Fruit fly (Drosophila melanogaster) whole organism, embryonic: ENCODE data around the gene Rab9D.

Source experiments
- ATbp ChIP-seq: fragments of 200-800 bp; sonication (Bioruptor generic); optimal IDR thresholded peaks from 2 replicates; lab custom pipeline; 2017; ENCODE audit warnings: missing biosample characterization, mild to moderate bottlenecking, missing genetic modification characterization, missing genetic modification reagents
- Aef1 ChIP-seq: fragments of 200-800 bp; sonication (Bioruptor generic); IDR thresholded peaks from 3 replicates; pipeline ENCODE4 v1.3.6; 2022; ENCODE audit warnings: missing biosample characterization, missing genetic modification characterization
- CG10147 ChIP-seq: fragments of 200-800 bp; sonication (Bioruptor generic); optimal IDR thresholded peaks from 2 replicates; lab custom pipeline; 2019; ENCODE audit warnings: missing biosample characterization, mild to moderate bottlenecking, missing genetic modification characterization, moderate library complexity
- CG10959 ChIP-seq: fragments of 200-800 bp; sonication (Bioruptor generic); IDR thresholded peaks from 2 replicates; pipeline ENCODE4 v1.3.6; 2022; ENCODE audit warnings: missing biosample characterization, missing genetic modification characterization
- CG12744 ChIP-seq: fragments of 200-800 bp; sonication (Bioruptor generic); optimal IDR thresholded peaks from 2 replicates; lab custom pipeline; 2016; ENCODE audit warnings: missing biosample characterization, missing genetic modification characterization
- CG13775 ChIP-seq: fragments of 200-800 bp; sonication (Bioruptor generic); optimal IDR thresholded peaks from 3 replicates; lab custom pipeline; 2017; ENCODE audit warnings: missing biosample characterization, mild to moderate bottlenecking, missing genetic modification characterization
- CG14710 ChIP-seq: fragments of 200-800 bp; sonication (Bioruptor generic); optimal IDR thresholded peaks from 3 replicates; lab custom pipeline; 2019; ENCODE audit warnings: missing biosample characterization, mild to moderate bottlenecking, missing genetic modification characterization, moderate library complexity
- CG17568 ChIP-seq: fragments of 200-800 bp; sonication (Bioruptor generic); optimal IDR thresholded peaks from 2 replicates; lab custom pipeline; 2018; ENCODE audit warnings: missing biosample characterization, mild to moderate bottlenecking, missing genetic modification characterization, moderate library complexity
- CG17912 ChIP-seq: fragments of 200-800 bp; sonication (Bioruptor generic); optimal IDR thresholded peaks from 2 replicates; lab custom pipeline; 2018; ENCODE audit warnings: missing biosample characterization, mild to moderate bottlenecking, missing genetic modification characterization
- CG18599 ChIP-seq: fragments of 200-800 bp; sonication (Bioruptor generic); optimal IDR thresholded peaks from 3 replicates; lab custom pipeline; 2017; ENCODE audit warnings: missing biosample characterization, missing genetic modification characterization, mild to moderate bottlenecking, moderate library complexity, missing genetic modification reagents
- CG2116 ChIP-seq: fragments of 200-800 bp; sonication (Bioruptor generic); optimal IDR thresholded peaks from 3 replicates; lab custom pipeline; 2018; ENCODE audit warnings: missing biosample characterization, mild to moderate bottlenecking, missing genetic modification characterization
- CG3163 ChIP-seq: fragments of 200-800 bp; sonication (Bioruptor generic); optimal IDR thresholded peaks from 3 replicates; lab custom pipeline; 2016; ENCODE audit warnings: missing biosample characterization, missing genetic modification characterization
- CG3281 ChIP-seq: fragments of 200-800 bp; sonication (Bioruptor generic); optimal IDR thresholded peaks from 3 replicates; lab custom pipeline; 2017; ENCODE audit warnings: missing biosample characterization, mild to moderate bottlenecking, missing genetic modification characterization
- CG3407 ChIP-seq: fragments of 200-800 bp; sonication (Bioruptor generic); optimal IDR thresholded peaks from 2 replicates; lab custom pipeline; 2018; ENCODE audit warnings: missing biosample characterization, mild to moderate bottlenecking, missing genetic modification characterization
- CG5245 ChIP-seq: fragments of 200-800 bp; sonication (Bioruptor generic); optimal IDR thresholded peaks from 3 replicates; lab custom pipeline; 2016; ENCODE audit warnings: missing biosample characterization, missing genetic modification characterization
- CG7963 ChIP-seq: fragments of 200-800 bp; sonication (Bioruptor generic); IDR thresholded peaks from 3 replicates; pipeline ENCODE4 v1.3.6; 2022; ENCODE audit warnings: missing biosample characterization, missing genetic modification characterization; ENCODE audit not compliant: partially characterized antibody
- CG8290 ChIP-seq, 3 experiments: fragments of 200-800 bp; sonication (Bioruptor generic); optimal IDR thresholded peaks; 2 replicates each; lab custom pipeline; 2016 to 2019; ENCODE audit warnings: missing biosample characterization in 3 of 3, missing genetic modification characterization in 3 of 3, mild to moderate bottlenecking in 2 of 3, moderate library complexity in 1 of 3
- CG8944 ChIP-seq: fragments of 200-800 bp; sonication (Bioruptor generic); optimal IDR thresholded peaks from 3 replicates; lab custom pipeline; 2016; ENCODE audit warnings: missing biosample characterization, missing genetic modification characterization
- CG9876 ChIP-seq: fragments of 200-800 bp; sonication (Bioruptor generic); optimal IDR thresholded peaks from 2 replicates; lab custom pipeline; 2016; ENCODE audit warnings: missing biosample characterization, missing genetic modification characterization
- CHES-1-like ChIP-seq: fragments of 200-800 bp; sonication (Bioruptor generic); optimal IDR thresholded peaks from 2 replicates; lab custom pipeline; 2016; ENCODE audit warnings: missing biosample characterization, missing genetic modification characterization
- Doc3 ChIP-seq: fragments of 200-800 bp; sonication (Bioruptor generic); IDR thresholded peaks from 3 replicates; pipeline ENCODE4 v1.3.6; 2022; ENCODE audit warnings: missing biosample characterization, missing genetic modification characterization; ENCODE audit not compliant: partially characterized antibody
- Dref ChIP-seq: fragments of 200-800 bp; sonication (Bioruptor generic); IDR thresholded peaks from 2 replicates; pipeline ENCODE4 v1.3.6; 2022; ENCODE audit warnings: missing biosample characterization, missing genetic modification characterization
- Hmx ChIP-seq: fragments of 200-800 bp; sonication (Bioruptor generic); optimal IDR thresholded peaks from 2 replicates; lab custom pipeline; 2016; ENCODE audit warnings: missing biosample characterization, missing genetic modification characterization
- Jarid2 ChIP-seq: fragments of 200-800 bp; sonication (Bioruptor generic); optimal IDR thresholded peaks from 3 replicates; lab custom pipeline; 2017; ENCODE audit warnings: mild to moderate bottlenecking, missing biosample characterization, missing genetic modification reagents, missing genetic modification characterization
- Lpt ChIP-seq: fragments of >200 bp; optimal IDR thresholded peaks from 2 replicates; lab custom pipeline; 2018; ENCODE audit warnings: missing biosample characterization, missing genetic modification characterization
- Mrtf ChIP-seq: fragments of 200-800 bp; sonication (Bioruptor generic); IDR thresholded peaks from 3 replicates; pipeline ENCODE4 v1.3.6; 2022; ENCODE audit warnings: missing biosample characterization, missing genetic modification characterization
- Oli ChIP-seq: fragments of 200-800 bp; sonication (Bioruptor generic); optimal IDR thresholded peaks from 2 replicates; lab custom pipeline; 2018; ENCODE audit warnings: missing biosample characterization, mild to moderate bottlenecking, missing genetic modification characterization, moderate library complexity
- Side ChIP-seq: fragments of 200-800 bp; sonication (Bioruptor generic); optimal IDR thresholded peaks from 2 replicates; lab custom pipeline; 2016; ENCODE audit warnings: missing biosample characterization, missing genetic modification characterization
- Vsx1 ChIP-seq: fragments of 200-800 bp; sonication (Bioruptor generic); optimal IDR thresholded peaks from 2 replicates; lab custom pipeline; 2017; ENCODE audit warnings: missing biosample characterization, mild to moderate bottlenecking, missing genetic modification characterization, missing genetic modification reagents
- Xrp1 ChIP-seq: fragments of 200-800 bp; sonication (Bioruptor generic); IDR thresholded peaks from 2 replicates; pipeline ENCODE4 v1.3.6; 2022; ENCODE audit warnings: missing biosample characterization, missing genetic modification characterization
- bbx ChIP-seq: fragments of 200-800 bp; sonication (Bioruptor generic); IDR thresholded peaks from 2 replicates; pipeline ENCODE4 v1.3.6; 2022; ENCODE audit warnings: missing biosample characterization, missing genetic modification characterization; ENCODE audit not compliant: partially characterized antibody
- br ChIP-seq: fragments of >200 bp; optimal IDR thresholded peaks from 2 replicates; lab custom pipeline; 2017
- cato ChIP-seq: fragments of 200-800 bp; sonication (Bioruptor generic); optimal IDR thresholded peaks from 2 replicates; lab custom pipeline; 2016; ENCODE audit warnings: missing biosample characterization, missing genetic modification characterization, borderline replicate concordance
- corto ChIP-seq: fragments of 200-800 bp; sonication (Bioruptor generic); optimal IDR thresholded peaks from 2 replicates; lab custom pipeline; 2016; ENCODE audit warnings: missing biosample characterization, mild to moderate bottlenecking, missing genetic modification characterization, moderate library complexity
- emc ChIP-seq: fragments of 200-800 bp; sonication (Bioruptor generic); optimal IDR thresholded peaks from 2 replicates; lab custom pipeline; 2016; ENCODE audit warnings: missing biosample characterization, missing genetic modification characterization
- fd64A ChIP-seq: fragments of 200-800 bp; sonication (Bioruptor generic); optimal IDR thresholded peaks from 3 replicates; lab custom pipeline; 2018; ENCODE audit warnings: missing biosample characterization, mild to moderate bottlenecking, missing genetic modification characterization
- gro ChIP-seq: fragments of 200-800 bp; sonication (Bioruptor generic); optimal IDR thresholded peaks from 2 replicates; lab custom pipeline; 2016; ENCODE audit warnings: missing biosample characterization, missing genetic modification characterization
- hb ChIP-seq: fragments of 200-800 bp; sonication (Bioruptor generic); IDR thresholded peaks from 3 replicates; pipeline ENCODE4 v1.3.6; 2022; ENCODE audit warnings: missing biosample characterization, missing genetic modification characterization; ENCODE audit not compliant: partially characterized antibody
- hkb ChIP-seq, 2 experiments: fragments of 200-800 bp in 1 of 2; fragments of >200 bp in 1 of 2; sonication (Bioruptor generic) in 1 of 2; IDR thresholded peaks in 1 of 2; optimal IDR thresholded peaks in 1 of 2; 2 replicates each; pipeline versions ENCODE4 v1.3.6 to Lab custom; 2017 to 2022; ENCODE audit warnings: missing biosample characterization in 1 of 2, missing genetic modification characterization in 1 of 2
- hth ChIP-seq: fragments of >200 bp; optimal IDR thresholded peaks from 2 replicates; lab custom pipeline; 2017; ENCODE audit warnings: inconsistent platforms
- kni ChIP-seq: fragments of 200-800 bp; sonication (Bioruptor generic); optimal IDR thresholded peaks from 3 replicates; lab custom pipeline; 2017; ENCODE audit warnings: mild to moderate bottlenecking, missing biosample characterization, missing genetic modification reagents, missing genetic modification characterization
- lab ChIP-seq: fragments of 200-800 bp; sonication (Bioruptor generic); optimal IDR thresholded peaks from 3 replicates; lab custom pipeline; 2017; ENCODE audit warnings: missing biosample characterization, missing genetic modification characterization, mild to moderate bottlenecking, moderate library complexity, missing genetic modification reagents
- maf-S ChIP-seq: fragments of 200-800 bp; sonication (Bioruptor generic); optimal IDR thresholded peaks from 2 replicates; lab custom pipeline; 2016; ENCODE audit warnings: missing biosample characterization, missing genetic modification characterization
- repo ChIP-seq: fragments of 200-800 bp; sonication (Bioruptor generic); optimal IDR thresholded peaks from 2 replicates; lab custom pipeline; 2016; ENCODE audit warnings: missing biosample characterization, missing genetic modification characterization
- row ChIP-seq: fragments of 200-800 bp; sonication (Bioruptor generic); IDR thresholded peaks from 3 replicates; pipeline ENCODE4 v1.3.6; 2022; ENCODE audit warnings: missing biosample characterization, missing genetic modification characterization
- salm ChIP-seq: fragments of 200-800 bp; sonication (Bioruptor generic); optimal IDR thresholded peaks from 2 replicates; lab custom pipeline; 2018; ENCODE audit warnings: missing biosample characterization, mild to moderate bottlenecking, missing genetic modification characterization
- sc ChIP-seq, 3 experiments: fragments of >200 bp in 2 of 3; fragments of 200-800 bp in 1 of 3; sonication (Bioruptor generic) in 1 of 3; optimal IDR thresholded peaks; 2 replicates in 2 of 3; 3 replicates in 1 of 3; lab custom pipeline; 2017; ENCODE audit warnings: mild to moderate bottlenecking in 1 of 3, missing biosample characterization in 1 of 3, missing genetic modification characterization in 1 of 3, missing genetic modification reagents in 1 of 3
- shn ChIP-seq: fragments of 200-800 bp; sonication (Bioruptor generic); optimal IDR thresholded peaks from 3 replicates; lab custom pipeline; 2016; ENCODE audit warnings: missing biosample characterization, missing genetic modification characterization
- sug ChIP-seq: fragments of 200-800 bp; optimal IDR thresholded peaks from 2 replicates; lab custom pipeline; 2019; ENCODE audit warnings: missing biosample characterization, mild to moderate bottlenecking, missing genetic modification characterization, moderate library complexity
- tap ChIP-seq: fragments of 200-800 bp; optimal IDR thresholded peaks from 3 replicates; lab custom pipeline; 2019; ENCODE audit warnings: missing biosample characterization, mild to moderate bottlenecking, missing genetic modification characterization, moderate library complexity

The Rab9D gene

DNA sequence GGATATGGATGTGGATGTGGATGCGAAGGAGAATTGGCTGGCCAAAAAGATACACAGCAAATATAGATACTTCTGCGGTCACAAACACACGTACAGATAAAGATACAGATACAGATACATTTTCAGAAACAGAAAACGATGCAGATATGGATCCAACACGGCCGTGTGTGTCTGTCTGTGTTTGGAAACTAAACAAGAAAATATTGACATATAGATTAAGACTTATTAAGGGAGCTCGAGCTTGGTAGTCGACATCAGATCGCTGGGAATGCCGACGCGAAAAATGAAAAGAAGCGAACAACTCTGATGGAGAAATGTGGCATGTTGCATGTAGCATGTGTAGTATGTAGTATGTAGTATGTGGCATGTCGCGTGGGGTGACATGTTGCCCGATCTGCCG is 6.8 kb upstream of the Rab9D start (continued):
- TF ChIP-seq Dref (GFP tag; lab: Robert Waterston, UW): no peak
- no peak for TF ChIP-seq repo (GFP tag; lab: Kevin White, UChicago)
- no peak for TF ChIP-seq CG5245
- peak; percentile 19 for TF ChIP-seq CG14710
- peak; percentile 25 for TF ChIP-seq tap (tag; lab: Kevin White, UChicago)
- peak; percentile 47 for TF ChIP-seq CG18599 (GFP tag; lab: Kevin White, UChicago)
- no peak for TF ChIP-seq sc (optimal IDR thresholded peaks at IDR 0.05; lab: Kevin White, UChicago)
- peak; percentile 41 for TF ChIP-seq sc (GFP tag; optimal IDR thresholded peaks at IDR 0.05; lab: Kevin White, UChicago)
- no peak for TF ChIP-seq maf-S
- no peak for TF ChIP-seq CG13775 (GFP tag; lab: Kevin White, UChicago)
- no peak for TF ChIP-seq Lpt (GFP tag; lab: Kevin White, UChicago)
- no peak for TF ChIP-seq sug (tag; lab: Kevin White, UChicago)
- TF ChIP-seq emc: no peak
- peak; percentile 33 for TF ChIP-seq CG3281
- no peak for TF ChIP-seq bbx
- TF ChIP-seq ATbp: peak; percentile 81
- TF ChIP-seq CG10147 (GFP tag; lab: Kevin White, UChicago): no peak
- no peak for TF ChIP-seq CG8290 (GFP tag; optimal IDR thresholded peaks at IDR 0.05; lab: Kevin White, UChicago)
- TF ChIP-seq CG8290 (tag; optimal IDR thresholded peaks at IDR 0.05; lab: Kevin White, UChicago): peak in 1 of 2 experiments; percentile 7
- peak; percentile 65 for TF ChIP-seq CG17568 (GFP tag; lab: Kevin White, UChicago)
- peak; percentile 62 for TF ChIP-seq CG3407 (GFP tag; lab: Kevin White, UChicago)
- no peak for TF ChIP-seq hb (GFP tag; lab: Robert Waterston, UW)
- no peak for TF ChIP-seq Mrtf (GFP tag; lab: Robert Waterston, UW)
- TF ChIP-seq fd64A (GFP tag; lab: Kevin White, UChicago): peak; percentile 74
- TF ChIP-seq Xrp1 (GFP tag; lab: Robert Waterston, UW): 0 out of 2 replicates have a peak, but pooled peaks have one; percentile 11
- TF ChIP-seq row (GFP tag; lab: Robert Waterston, UW): no peak
- no peak for TF ChIP-seq shn (GFP tag; lab: Kevin White, UChicago)
- TF ChIP-seq hth (lab: Kevin White, UChicago): no peak
- TF ChIP-seq CG17912 (GFP tag; lab: Kevin White, UChicago): peak; percentile 29
- TF ChIP-seq br (lab: Kevin White, UChicago): no peak
- TF ChIP-seq CG8944 (GFP tag; lab: Kevin White, UChicago): no peak
- no peak for TF ChIP-seq salm (tag; lab: Kevin White, UChicago)
- no peak for TF ChIP-seq kni (GFP tag; lab: Kevin White, UChicago)
- TF ChIP-seq Doc3: no peak
- no peak for TF ChIP-seq CG7963 (GFP tag; lab: Robert Waterston, UW)
- TF ChIP-seq CG12744 (GFP tag; lab: Kevin White, UChicago): peak; percentile 12
- TF ChIP-seq hkb (optimal IDR thresholded peaks at IDR 0.05; lab: Kevin White, UChicago): no peak
- peak; percentile 24; the same call in 1 of the 2 replicates for TF ChIP-seq hkb (GFP tag; IDR thresholded peaks at IDR 0.05; lab: Robert Waterston, UW)
- peak; percentile 59 for TF ChIP-seq lab
- no peak for TF ChIP-seq CG9876
- no peak for TF ChIP-seq Hmx (GFP tag; lab: Kevin White, UChicago)
- no peak for TF ChIP-seq Jarid2 (GFP tag; lab: Kevin White, UChicago)
- TF ChIP-seq CG2116 (GFP tag; lab: Kevin White, UChicago): peak; percentile 5
- TF ChIP-seq CHES-1-like: peak; percentile 30
- no peak for TF ChIP-seq cato (GFP tag; lab: Kevin White, UChicago)
- TF ChIP-seq Vsx1: peak; percentile 56
- TF ChIP-seq CG3163 (GFP tag; lab: Kevin White, UChicago): no peak
- no peak for TF ChIP-seq corto (GFP tag; lab: Kevin White, UChicago)
- peak; percentile 3 for TF ChIP-seq Side
- TF ChIP-seq Aef1 (GFP tag; lab: Robert Waterston, UW): no peak
- TF ChIP-seq CG10959 (GFP tag; lab: Robert Waterston, UW): no peak
- TF ChIP-seq Oli (tag; lab: Kevin White, UChicago): no peak
- TF ChIP-seq gro (GFP tag; lab: Kevin White, UChicago): no peak
